Worm (Caenorhabditis elegans) whole organism, L4 larva: ENCODE data around the gene T05D4.5.
A peak's percentile ranks its signal among the peaks of the same experiment; 100 is the strongest.

Source experiments
- aly-2 ChIP-seq: sonication (generic microtip); optimal IDR thresholded peaks from 2 replicates; lab custom pipeline; 2018; ENCODE audit warnings: missing biosample characterization, missing genetic modification characterization
- ama-1 ChIP-seq: fragments of 150-350 bp; optimal IDR thresholded peaks from 2 replicates; lab custom pipeline; 2014; ENCODE audit warnings: inconsistent platforms, mixed read lengths
- dve-1 ChIP-seq: sonication (generic microtip); optimal IDR thresholded peaks from 2 replicates; lab custom pipeline; 2017; ENCODE audit warnings: antibody characterized with exemption, mild to moderate bottlenecking, missing genetic modification characterization, missing compliant biosample characterization; ENCODE audit not compliant: insufficient read depth
- mep-1 ChIP-seq: fragments of 150-350 bp; sonication (generic microtip); optimal IDR thresholded peaks from 3 replicates; lab custom pipeline; 2014; ENCODE audit warnings: missing biosample characterization, missing genetic modification characterization
- pha-4 ChIP-seq, 2 experiments: fragments of 150-350 bp in 1 of 2; fragments of 200-800 bp in 1 of 2; sonication (Bioruptor generic) in 1 of 2; IDR thresholded peaks in 1 of 2; optimal IDR thresholded peaks in 1 of 2; 2 replicates each; pipeline versions ENCODE4 v1.3.6 to Lab custom; 2014 to 2022; ENCODE audit warnings: missing genetic modification characterization in 2 of 2, missing genetic modification reagents in 2 of 2, missing biosample characterization in 1 of 2, missing compliant biosample characterization in 1 of 2
- pqm-1 ChIP-seq: sonication (generic microtip); optimal IDR thresholded peaks from 2 replicates; lab custom pipeline; 2017; ENCODE audit warnings: missing biosample characterization, missing genetic modification characterization
- ztf-11 ChIP-seq: fragments of 150-350 bp; optimal IDR thresholded peaks from 2 replicates; lab custom pipeline; 2014; ENCODE audit warnings: missing biosample characterization, missing genetic modification characterization

ce11 chrIII:13546537-13546936 lies 34.1 kb upstream of the T05D4.5 start, which contains the start of gene Y76A2B.4:
- peak; percentile 22 for TF ChIP-seq mep-1 (tag; lab: Kevin White, UChicago)
- TF ChIP-seq aly-2 (tag; lab: Kevin White, UChicago): no peak
- no peak for TF ChIP-seq ama-1 (lab: Kevin White, UChicago)
- TF ChIP-seq ztf-11 (tag; lab: Kevin White, UChicago): no peak
- TF ChIP-seq pha-4 (GFP tag; IDR thresholded peaks at IDR 0.05; lab: Robert Waterston, UW): no peak
- no peak for TF ChIP-seq pha-4 (tag; optimal IDR thresholded peaks at IDR 0.05; lab: Kevin White, UChicago)
- TF ChIP-seq pqm-1 (tag; lab: Kevin White, UChicago): no peak
- TF ChIP-seq dve-1: no peak
